Worm (Caenorhabditis elegans) whole organism, early embryonic: ENCODE data around the gene C50F4.6.

Experiments
- B0310.2 ChIP-seq: sonication (generic microtip); optimal IDR thresholded peaks from 2 replicates; lab custom pipeline; 2016; ENCODE audit warnings: mild to moderate bottlenecking, missing genetic modification characterization, missing compliant biosample characterization
- F13C5.2 ChIP-seq: sonication (generic microtip); optimal IDR thresholded peaks from 2 replicates; lab custom pipeline; 2017; ENCODE audit warnings: mild to moderate bottlenecking, missing genetic modification characterization, inconsistent platforms, missing compliant biosample characterization
- aly-1 ChIP-seq: sonication (generic microtip); optimal IDR thresholded peaks from 2 replicates; lab custom pipeline; 2016; ENCODE audit warnings: missing genetic modification characterization, missing compliant biosample characterization
- ama-1 ChIP-seq: fragments of 150-350 bp; optimal IDR thresholded peaks from 2 replicates; lab custom pipeline; 2014
- ceh-13 ChIP-seq: fragments of 200-800 bp; sonication (Bioruptor generic); optimal IDR thresholded peaks from 2 replicates; lab custom pipeline; 2018; ENCODE audit warnings: mild to moderate bottlenecking, missing genetic modification characterization, missing compliant biosample characterization
- ceh-36 ChIP-seq: sonication (generic microtip); optimal IDR thresholded peaks from 2 replicates; lab custom pipeline; 2016; ENCODE audit warnings: missing genetic modification characterization, inconsistent platforms, missing compliant biosample characterization
- ets-7 ChIP-seq: sonication (generic microtip); optimal IDR thresholded peaks from 2 replicates; lab custom pipeline; 2016; ENCODE audit warnings: missing genotype, missing genetic modification characterization, missing compliant biosample characterization
- flt-1 ChIP-seq: fragments of 200-800 bp; sonication (Bioruptor generic); IDR thresholded peaks from 2 replicates; pipeline ENCODE4 v1.3.6; 2022; ENCODE audit warnings: missing genetic modification characterization, missing compliant biosample characterization
- hmbx-1 ChIP-seq: sonication (generic microtip); optimal IDR thresholded peaks from 2 replicates; lab custom pipeline; 2016; ENCODE audit warnings: mild to moderate bottlenecking, missing genetic modification characterization, missing compliant biosample characterization
- hmg-4 ChIP-seq: fragments of 200-800 bp; sonication (Bioruptor generic); optimal IDR thresholded peaks from 2 replicates; lab custom pipeline; 2018; ENCODE audit warnings: mild to moderate bottlenecking, missing genetic modification characterization, missing compliant biosample characterization
- hnd-1 ChIP-seq: sonication (generic microtip); optimal IDR thresholded peaks from 2 replicates; lab custom pipeline; 2016; ENCODE audit warnings: missing genetic modification characterization, missing compliant biosample characterization
- pes-1 ChIP-seq: fragments of 200-800 bp; sonication (Bioruptor generic); IDR thresholded peaks from 2 replicates; pipeline ENCODE4 v1.3.6; 2022; ENCODE audit warnings: missing genetic modification reagents, missing genetic modification characterization, missing compliant biosample characterization
- scrt-1 ChIP-seq: fragments of 200-800 bp; sonication (Bioruptor generic); IDR thresholded peaks from 2 replicates; pipeline ENCODE4 v1.3.6; 2022; ENCODE audit warnings: missing genetic modification characterization, missing compliant biosample characterization
- sea-1 ChIP-seq: fragments of 200-800 bp; sonication (Bioruptor generic); conservative IDR thresholded peaks from 2 replicates; pipeline ENCODE4 v1.3.6; 2022; ENCODE audit warnings: missing genetic modification characterization, missing compliant biosample characterization
- tbx-11 ChIP-seq: fragments of 200-800 bp; sonication (Bioruptor generic); IDR thresholded peaks from 2 replicates; pipeline ENCODE4 v1.3.6; 2022; ENCODE audit warnings: missing genetic modification characterization, missing compliant biosample characterization
- tbx-37 ChIP-seq: fragments of 200-800 bp; sonication (Bioruptor generic); conservative IDR thresholded peaks from 2 replicates; pipeline ENCODE4 v1.3.6; 2022; ENCODE audit warnings: missing genetic modification reagents, missing genetic modification characterization, missing compliant biosample characterization
- tra-4 ChIP-seq: sonication (generic microtip); optimal IDR thresholded peaks from 2 replicates; lab custom pipeline; 2017; ENCODE audit warnings: missing genetic modification characterization, missing compliant biosample characterization

C50F4.6 gene

DNA sequence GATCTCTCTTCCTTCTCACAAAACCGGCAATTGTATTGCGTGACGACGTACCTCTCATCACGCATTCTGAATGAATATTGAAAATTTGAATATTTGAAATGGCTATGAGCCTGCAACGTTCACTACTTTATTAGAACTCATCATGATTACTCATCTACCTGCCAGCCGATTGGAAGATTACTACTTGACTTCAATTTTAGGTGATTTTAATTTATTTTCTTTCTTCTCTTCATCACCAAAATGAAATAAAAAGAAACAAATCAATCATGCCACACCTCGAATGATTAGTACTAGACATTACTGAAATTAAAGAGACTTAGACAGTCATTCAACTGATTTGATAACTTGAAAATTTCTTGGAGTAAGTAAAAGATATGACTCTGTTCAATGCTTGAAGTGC, 38.4 kb downstream of the C50F4.6 start:
- no peak for TF ChIP-seq pes-1 (GFP tag; lab: Robert Waterston, UW)
- no peak for TF ChIP-seq hmg-4 (GFP tag; lab: Kevin White, UChicago)
- TF ChIP-seq sea-1: no peak
- TF ChIP-seq tbx-11 (GFP tag; lab: Robert Waterston, UW): no peak

DNA sequence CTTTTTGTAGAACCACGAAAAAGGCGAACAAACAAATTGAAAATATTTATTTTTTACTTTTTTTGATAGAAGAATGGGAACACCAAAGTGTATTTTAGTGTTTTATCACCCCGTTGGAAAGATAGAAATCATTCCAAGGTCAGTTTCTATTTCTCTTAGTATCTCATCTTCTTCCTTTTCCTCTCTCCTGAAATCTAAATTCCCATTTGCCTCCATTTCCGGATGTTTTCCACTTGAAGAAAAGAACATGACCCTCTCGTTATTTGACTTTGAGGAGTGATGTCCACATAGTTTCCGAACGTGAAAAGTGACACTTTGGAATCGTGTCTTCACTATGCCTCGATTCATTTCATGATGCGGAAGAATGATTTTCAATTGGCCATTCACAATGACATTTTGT, 41.7 kb downstream of the C50F4.6 start:
- no peak for TF ChIP-seq B0310.2 (tag; lab: Kevin White, UChicago)
- TF ChIP-seq aly-1: no peak
- no peak for TF ChIP-seq sea-1
- no peak for TF ChIP-seq ceh-36 (tag; lab: Kevin White, UChicago)
- TF ChIP-seq ets-7 (tag; lab: Kevin White, UChicago): no peak
- TF ChIP-seq ama-1 (lab: Kevin White, UChicago): no peak
- TF ChIP-seq ceh-13 (GFP tag; lab: Kevin White, UChicago): no peak
- TF ChIP-seq F13C5.2 (tag; lab: Kevin White, UChicago): no peak
- no peak for TF ChIP-seq tbx-37 (GFP tag; lab: Robert Waterston, UW)
- no peak for TF ChIP-seq flt-1 (GFP tag; lab: Robert Waterston, UW)
- no peak for TF ChIP-seq hmg-4 (GFP tag; lab: Kevin White, UChicago)
- TF ChIP-seq tra-4 (tag; lab: Kevin White, UChicago): no peak
- TF ChIP-seq hnd-1 (tag; lab: Kevin White, UChicago): no peak
- no peak for TF ChIP-seq hmbx-1 (tag; lab: Kevin White, UChicago)
- TF ChIP-seq pes-1 (GFP tag; lab: Robert Waterston, UW): no peak
- no peak for TF ChIP-seq scrt-1 (GFP tag; lab: Robert Waterston, UW)
- no peak for TF ChIP-seq tbx-11 (GFP tag; lab: Robert Waterston, UW)

DNA sequence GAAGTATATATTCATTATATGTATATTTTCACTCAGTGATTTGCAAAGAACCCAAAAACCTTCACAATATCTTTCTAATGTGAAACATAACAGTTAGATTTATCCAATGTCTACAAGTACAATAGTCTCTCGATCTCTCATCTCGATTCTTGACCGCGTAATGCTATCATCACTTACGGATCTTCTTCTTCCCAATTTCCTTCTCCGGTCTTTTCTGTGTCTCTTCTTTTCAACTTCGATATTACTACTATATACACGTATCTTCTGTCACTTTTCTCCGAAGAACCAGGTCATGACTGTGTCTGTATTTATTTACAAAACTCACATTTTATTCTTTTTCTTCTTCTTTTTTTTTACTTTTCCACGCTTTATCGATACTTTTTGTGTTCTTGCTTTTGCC, 42.7 kb downstream of the C50F4.6 start:
- TF ChIP-seq scrt-1 (GFP tag; lab: Robert Waterston, UW) (no peak), ets-7 (tag; lab: Kevin White, UChicago) (no peak), tra-4 (tag; lab: Kevin White, UChicago) (no peak), hnd-1 (tag; lab: Kevin White, UChicago) (no peak), hmbx-1 (tag; lab: Kevin White, UChicago) (no peak), B0310.2 (tag; lab: Kevin White, UChicago) (no peak), tbx-11 (GFP tag; lab: Robert Waterston, UW) (no peak)

DNA sequence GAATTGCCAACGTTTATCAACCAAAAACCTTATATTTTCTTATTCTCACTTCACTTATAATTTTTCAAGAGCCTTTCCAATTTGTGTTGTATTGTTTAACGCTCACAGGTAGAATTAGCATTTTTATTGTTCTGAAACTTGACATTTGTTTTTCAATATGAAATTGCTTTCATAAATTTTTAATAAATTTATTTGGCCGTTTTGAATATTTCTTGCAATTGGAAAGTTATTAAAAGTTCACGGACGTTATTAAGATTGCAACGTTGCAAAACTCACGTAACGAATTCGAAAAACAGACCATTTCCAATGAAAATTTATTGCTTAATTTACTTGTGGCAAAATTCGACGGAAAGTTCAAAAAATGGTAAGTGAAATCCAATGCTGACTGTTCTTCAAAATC, 44.4 kb downstream of the C50F4.6 start, which contains the start of gene K09G1.2:
Gene K09G1.2, plus strand, starts transcription at position 301 of the 400 bp plus-strand sequence.
- TF ChIP-seq scrt-1 (GFP tag; lab: Robert Waterston, UW): no peak
- TF ChIP-seq aly-1: no peak
- TF ChIP-seq hnd-1 (tag; lab: Kevin White, UChicago): no peak
- TF ChIP-seq hmbx-1 (tag; lab: Kevin White, UChicago): no peak
